Worm (Caenorhabditis elegans) whole organism, L2 larva: ENCODE results near the gene mltn-5.

Experiments
- C34F6.9 ChIP-seq: fragments of 150-350 bp; optimal IDR thresholded peaks from 2 replicates; lab custom pipeline; 2014; ENCODE audit warnings: missing biosample characterization, missing genetic modification characterization
- F13H6.1 ChIP-seq: sonication (generic microtip); optimal IDR thresholded peaks from 2 replicates; lab custom pipeline; 2016; ENCODE audit warnings: missing genetic modification characterization, missing compliant biosample characterization
- R02D3.7 ChIP-seq: fragments of 150-350 bp; optimal IDR thresholded peaks from 2 replicates; lab custom pipeline; 2014; ENCODE audit warnings: missing biosample characterization, missing genetic modification characterization
- Y55F3AM.14 ChIP-seq: fragments of 200-800 bp; sonication (Bioruptor generic); optimal IDR thresholded peaks from 2 replicates; lab custom pipeline; 2018; ENCODE audit warnings: mild to moderate bottlenecking, missing genetic modification characterization, missing compliant biosample characterization
- ZK546.5 ChIP-seq: sonication (generic microtip); optimal IDR thresholded peaks from 2 replicates; lab custom pipeline; 2017; ENCODE audit warnings: missing biosample characterization, missing genetic modification characterization
- alr-1 ChIP-seq: fragments of 150-350 bp; optimal IDR thresholded peaks from 2 replicates; lab custom pipeline; 2014; ENCODE audit warnings: missing biosample characterization, missing genetic modification characterization
- blmp-1 ChIP-seq: sonication (generic microtip); optimal IDR thresholded peaks from 2 replicates; lab custom pipeline; 2017; ENCODE audit warnings: missing genetic modification characterization, mild to moderate bottlenecking, missing compliant biosample characterization, antibody characterized with exemption, moderate library complexity; ENCODE audit not compliant: insufficient read depth
- ceh-16 ChIP-seq: fragments of 150-350 bp; optimal IDR thresholded peaks from 2 replicates; lab custom pipeline; 2014; ENCODE audit warnings: missing biosample characterization, missing genetic modification characterization
- ceh-82 ChIP-seq: fragments of 150-350 bp; optimal IDR thresholded peaks from 2 replicates; lab custom pipeline; 2014; ENCODE audit warnings: missing biosample characterization, missing genetic modification characterization
- crh-2 ChIP-seq: sonication (generic microtip); optimal IDR thresholded peaks from 2 replicates; lab custom pipeline; 2017; ENCODE audit warnings: missing biosample characterization, missing genetic modification characterization
- dmd-4 ChIP-seq: sonication (generic microtip); optimal IDR thresholded peaks from 2 replicates; lab custom pipeline; 2017; ENCODE audit warnings: missing biosample characterization, missing genetic modification characterization
- egl-27 ChIP-seq: sonication (generic microtip); optimal IDR thresholded peaks from 3 replicates; lab custom pipeline; 2017; ENCODE audit warnings: missing biosample characterization, missing genetic modification reagents, missing genetic modification characterization
- elt-3 ChIP-seq: sonication (generic microtip); optimal IDR thresholded peaks from 2 replicates; lab custom pipeline; 2017; ENCODE audit warnings: missing biosample characterization, missing genetic modification characterization
- fos-1 ChIP-seq: fragments of 150-350 bp; optimal IDR thresholded peaks from 2 replicates; lab custom pipeline; 2014; ENCODE audit warnings: missing biosample characterization, missing genetic modification characterization
- gmeb-1 ChIP-seq: fragments of 150-350 bp; optimal IDR thresholded peaks from 2 replicates; lab custom pipeline; 2014; ENCODE audit warnings: missing biosample characterization, missing genetic modification characterization
- lin-11 ChIP-seq: fragments of 150-350 bp; sonication (generic microtip); optimal IDR thresholded peaks from 2 replicates; lab custom pipeline; 2014; ENCODE audit warnings: missing biosample characterization, missing genetic modification characterization, inconsistent platforms, mixed read lengths
- lin-13 ChIP-seq: fragments of 150-350 bp; optimal IDR thresholded peaks from 2 replicates; lab custom pipeline; 2014; ENCODE audit warnings: missing biosample characterization, missing genetic modification reagents, missing genetic modification characterization
- lsy-2 ChIP-seq, 2 experiments: fragments of 150-350 bp in 1 of 2; sonication (generic microtip) in 1 of 2; optimal IDR thresholded peaks; 2 replicates each; lab custom pipeline; 2014 to 2017; ENCODE audit warnings: missing biosample characterization in 2 of 2, missing genetic modification characterization in 2 of 2
- mab-5 ChIP-seq: fragments of 150-350 bp; optimal IDR thresholded peaks from 2 replicates; lab custom pipeline; 2014; ENCODE audit warnings: missing biosample characterization, missing genetic modification characterization
- mbf-1 ChIP-seq: sonication (generic microtip); optimal IDR thresholded peaks from 2 replicates; lab custom pipeline; 2017; ENCODE audit warnings: missing biosample characterization, missing genetic modification characterization
- mdl-1 ChIP-seq, 2 experiments: fragments of 150-350 bp in 1 of 2; sonication (generic microtip) in 1 of 2; optimal IDR thresholded peaks; 2 replicates each; lab custom pipeline; 2017; ENCODE audit warnings: missing biosample characterization in 2 of 2, missing genetic modification characterization in 2 of 2
- nhr-11 ChIP-seq: fragments of 150-350 bp; optimal IDR thresholded peaks from 2 replicates; lab custom pipeline; 2014; ENCODE audit warnings: missing biosample characterization, missing genetic modification characterization
- nhr-12 ChIP-seq: fragments of 150-350 bp; optimal IDR thresholded peaks from 2 replicates; lab custom pipeline; 2014; ENCODE audit warnings: missing biosample characterization, missing genetic modification characterization
- nhr-129 ChIP-seq: fragments of 150-350 bp; optimal IDR thresholded peaks from 2 replicates; lab custom pipeline; 2014; ENCODE audit warnings: missing biosample characterization, missing genetic modification characterization
- nhr-21 ChIP-seq: fragments of 150-350 bp; optimal IDR thresholded peaks from 2 replicates; lab custom pipeline; 2014; ENCODE audit warnings: missing biosample characterization, missing genetic modification characterization
- nhr-23 ChIP-seq: fragments of 150-350 bp; optimal IDR thresholded peaks from 2 replicates; lab custom pipeline; 2014; ENCODE audit warnings: missing biosample characterization, missing genetic modification reagents, missing genetic modification characterization
- nhr-237 ChIP-seq: fragments of 150-350 bp; optimal IDR thresholded peaks from 2 replicates; lab custom pipeline; 2014; ENCODE audit warnings: missing biosample characterization, missing genetic modification characterization
- nhr-25 ChIP-seq: fragments of 150-350 bp; sonication (generic microtip); optimal IDR thresholded peaks from 3 replicates; lab custom pipeline; 2014; ENCODE audit warnings: missing biosample characterization, missing genetic modification characterization
- nhr-6 ChIP-seq: fragments of 150-350 bp; optimal IDR thresholded peaks from 2 replicates; lab custom pipeline; 2014; ENCODE audit warnings: missing biosample characterization, missing genetic modification characterization
- nhr-77 ChIP-seq: fragments of 150-350 bp; optimal IDR thresholded peaks from 2 replicates; lab custom pipeline; 2014; ENCODE audit warnings: missing biosample characterization, missing genetic modification characterization
- peb-1 ChIP-seq: fragments of 150-350 bp; optimal IDR thresholded peaks from 2 replicates; lab custom pipeline; 2014; ENCODE audit warnings: missing biosample characterization, missing genetic modification characterization
- sem-4 ChIP-seq: fragments of 150-350 bp; optimal IDR thresholded peaks from 2 replicates; lab custom pipeline; 2014; ENCODE audit warnings: missing biosample characterization, missing genetic modification reagents, missing genetic modification characterization
- skn-1 ChIP-seq: sonication (generic microtip); optimal IDR thresholded peaks from 2 replicates; lab custom pipeline; 2017; ENCODE audit warnings: missing biosample characterization, missing genetic modification characterization
- sma-3 ChIP-seq: sonication (generic microtip); optimal IDR thresholded peaks from 2 replicates; lab custom pipeline; 2016; ENCODE audit warnings: missing genetic modification reagents, missing genetic modification characterization, missing compliant biosample characterization
- sma-9 ChIP-seq, 2 experiments: fragments of 150-350 bp in 1 of 2; sonication (generic microtip) in 1 of 2; optimal IDR thresholded peaks; 2 replicates each; lab custom pipeline; 2014 to 2016; ENCODE audit warnings: missing genetic modification characterization in 2 of 2, mild to moderate bottlenecking in 1 of 2, missing biosample characterization in 1 of 2, missing compliant biosample characterization in 1 of 2, missing genetic modification reagents in 1 of 2, moderate library complexity in 1 of 2
- snpc-4 ChIP-seq: fragments of 150-350 bp; optimal IDR thresholded peaks from 2 replicates; lab custom pipeline; 2014; ENCODE audit warnings: missing biosample characterization, missing genetic modification characterization
- unc-39 ChIP-seq: fragments of 150-350 bp; optimal IDR thresholded peaks from 2 replicates; lab custom pipeline; 2014; ENCODE audit warnings: missing biosample characterization, missing genetic modification characterization
- unc-55 ChIP-seq: fragments of 150-350 bp; sonication (generic microtip); optimal IDR thresholded peaks from 3 replicates; lab custom pipeline; 2014; ENCODE audit warnings: missing biosample characterization, missing genetic modification reagents, missing genetic modification characterization
- unc-62 ChIP-seq: fragments of 150-350 bp; optimal IDR thresholded peaks from 2 replicates; lab custom pipeline; 2014; ENCODE audit warnings: missing biosample characterization, missing genetic modification reagents, missing genetic modification characterization
- zag-1 ChIP-seq: fragments of 150-350 bp; optimal IDR thresholded peaks from 2 replicates; lab custom pipeline; 2014; ENCODE audit warnings: missing biosample characterization, missing genetic modification characterization
- ztf-1 ChIP-seq: fragments of 200-800 bp; sonication (Bioruptor generic); conservative IDR thresholded peaks from 2 replicates; pipeline ENCODE4 v1.3.6; 2022; ENCODE audit warnings: missing genetic modification characterization, missing compliant biosample characterization
- ztf-11 ChIP-seq: sonication (generic microtip); optimal IDR thresholded peaks from 2 replicates; lab custom pipeline; 2017; ENCODE audit warnings: missing biosample characterization, missing genetic modification characterization
- ztf-4 ChIP-seq: fragments of 150-350 bp; optimal IDR thresholded peaks from 2 replicates; lab custom pipeline; 2014; ENCODE audit warnings: missing biosample characterization, missing genetic modification characterization

The mltn-5 gene

ce11 chrII:13976161-13976560 is 51.2 kb downstream of the mltn-5 start, which contains the start of gene Y39G8B.2:
TSS of gene Y39G8B.2 (minus strand) at chrII:13976221.
- TF ChIP-seq F13H6.1 (tag; lab: Kevin White, UChicago) (peak; percentile 78), nhr-129 (tag; lab: Kevin White, UChicago) (peak; percentile 80), nhr-11 (tag; lab: Kevin White, UChicago) (no peak), Y55F3AM.14 (GFP tag; lab: Kevin White, UChicago) (peak; percentile 49), lin-13 (GFP tag; lab: Kevin White, UChicago) (peak; percentile 90), nhr-6 (tag; lab: Kevin White, UChicago) (no peak), crh-2 (peak; percentile 83), ztf-11 (tag; lab: Kevin White, UChicago) (no peak), nhr-23 (tag; lab: Kevin White, UChicago) (no peak), ceh-16 (tag; lab: Kevin White, UChicago) (no peak), nhr-25 (tag; lab: Kevin White, UChicago) (peak; percentile 86), mab-5 (peak; percentile 59), ztf-4 (tag; lab: Kevin White, UChicago) (no peak), alr-1 (tag; lab: Kevin White, UChicago) (no peak), nhr-21 (peak; percentile 51), sma-9 (GFP tag; optimal IDR thresholded peaks at IDR 0.05; lab: Kevin White, UChicago) (peak; percentile 72), sma-9 (tag; optimal IDR thresholded peaks at IDR 0.05; lab: Kevin White, UChicago) (no peak), sma-3 (GFP tag; lab: Kevin White, UChicago) (peak; percentile 74), gmeb-1 (tag; lab: Kevin White, UChicago) (peak; percentile 81), snpc-4 (tag; lab: Kevin White, UChicago) (peak; percentile 84), nhr-77 (tag; lab: Kevin White, UChicago) (peak; percentile 63), blmp-1 (tag; lab: Kevin White, UChicago) (peak; percentile 55), ZK546.5 (tag; lab: Kevin White, UChicago) (peak; percentile 15), skn-1 (tag; lab: Kevin White, UChicago) (peak; percentile 5), egl-27 (tag; lab: Kevin White, UChicago) (peak; percentile 36), zag-1 (tag; lab: Kevin White, UChicago) (peak; percentile 31), lsy-2 (tag; optimal IDR thresholded peaks at IDR 0.05; lab: Kevin White, UChicago) (peak; percentile 77 to 92), fos-1 (tag; lab: Kevin White, UChicago) (peak; percentile 65), R02D3.7 (no peak), unc-55 (GFP tag; lab: Kevin White, UChicago) (peak; percentile 93), mdl-1 (tag; optimal IDR thresholded peaks at IDR 0.05; lab: Kevin White, UChicago) (no peak), lin-11 (peak; percentile 75), ceh-82 (tag; lab: Kevin White, UChicago) (peak; percentile 29), C34F6.9 (tag; lab: Kevin White, UChicago) (peak; percentile 92), sem-4 (peak; percentile 22), dmd-4 (tag; lab: Kevin White, UChicago) (no peak), peb-1 (no peak)
- TF ChIP-seq, all 48 proteins: peak for 25

ce11 chrII:13977701-13978100 is 52.7 kb downstream of the mltn-5 start:
- TF ChIP-seq ZK546.5 (tag; lab: Kevin White, UChicago) = no peak
- no peak for TF ChIP-seq mab-5
- TF ChIP-seq nhr-23 (tag; lab: Kevin White, UChicago) = no peak
- TF ChIP-seq skn-1 (tag; lab: Kevin White, UChicago) = no peak
- TF ChIP-seq ceh-82 (tag; lab: Kevin White, UChicago) = no peak
- no peak for TF ChIP-seq nhr-25 (tag; lab: Kevin White, UChicago)
- no peak for TF ChIP-seq ztf-11 (tag; lab: Kevin White, UChicago)
- TF ChIP-seq ztf-1 (GFP tag; lab: Robert Waterston, UW) = no peak
- no peak for TF ChIP-seq lin-13 (GFP tag; lab: Kevin White, UChicago)
- TF ChIP-seq, all 48 proteins: peak for 0

- TF ChIP-seq nhr-77 (tag; lab: Kevin White, UChicago) = no peak
- no peak for TF ChIP-seq egl-27 (tag; lab: Kevin White, UChicago)
- no peak for TF ChIP-seq ZK546.5 (tag; lab: Kevin White, UChicago)
- TF ChIP-seq unc-39 (tag; lab: Kevin White, UChicago) = no peak
- TF ChIP-seq ztf-4 (tag; lab: Kevin White, UChicago) = no peak
- no peak for TF ChIP-seq lin-13 (GFP tag; lab: Kevin White, UChicago)
- TF ChIP-seq mbf-1 = no peak
- no peak for TF ChIP-seq nhr-237 (tag; lab: Kevin White, UChicago)
- no peak for TF ChIP-seq unc-62
- no peak for TF ChIP-seq nhr-12 (tag; lab: Kevin White, UChicago)
- no peak for TF ChIP-seq nhr-11 (tag; lab: Kevin White, UChicago)
- TF ChIP-seq nhr-21 = no peak
- no peak for TF ChIP-seq mab-5
- no peak for TF ChIP-seq unc-55 (GFP tag; lab: Kevin White, UChicago)
- no peak for TF ChIP-seq elt-3
- no peak for TF ChIP-seq nhr-129 (tag; lab: Kevin White, UChicago)
- TF ChIP-seq nhr-6 (tag; lab: Kevin White, UChicago) = no peak
- TF ChIP-seq sem-4 = no peak
- peak; percentile 41 for TF ChIP-seq gmeb-1 (tag; lab: Kevin White, UChicago)
- peak; percentile 22 for TF ChIP-seq sma-9 (GFP tag; optimal IDR thresholded peaks at IDR 0.05; lab: Kevin White, UChicago)
- no peak for TF ChIP-seq sma-9 (tag; optimal IDR thresholded peaks at IDR 0.05; lab: Kevin White, UChicago)
- TF ChIP-seq R02D3.7 = no peak
- TF ChIP-seq fos-1 (tag; lab: Kevin White, UChicago) = peak; percentile 42
Observed at ce11 chrII:13979833-13980513, 55.0 kb downstream of the mltn-5 start, which contains the start of gene sre-48. TSS of gene sre-48 (minus strand) at chrII:13979883.
